Worm (Caenorhabditis elegans): Measurements from ENCODE around the gene sru-39.

The sru-39 gene

DNA sequence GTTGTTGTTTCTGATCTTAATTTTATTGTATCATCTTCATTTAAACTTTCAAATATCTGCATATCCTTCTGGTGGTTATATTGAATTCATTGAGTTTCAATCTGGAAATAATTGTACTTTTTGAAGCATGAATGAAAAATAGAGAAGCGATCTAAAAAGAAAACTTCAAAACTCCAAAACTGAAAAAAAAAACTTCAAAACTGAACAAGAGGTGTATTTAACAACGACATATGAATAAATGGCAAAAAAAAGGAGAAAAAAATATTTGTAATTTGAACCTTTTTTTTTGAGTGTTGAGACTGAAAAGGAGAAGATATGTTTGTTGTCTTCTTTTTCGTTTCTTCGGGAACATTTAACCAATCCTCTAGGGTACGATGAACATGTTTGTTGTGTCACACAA is 45.4 kb upstream of the sru-39 start, which contains the start of gene F58E6.11 (continued):
- TF ChIP-seq ceh-62 (tag; optimal IDR thresholded peaks at IDR 0.05), result no peak

DNA sequence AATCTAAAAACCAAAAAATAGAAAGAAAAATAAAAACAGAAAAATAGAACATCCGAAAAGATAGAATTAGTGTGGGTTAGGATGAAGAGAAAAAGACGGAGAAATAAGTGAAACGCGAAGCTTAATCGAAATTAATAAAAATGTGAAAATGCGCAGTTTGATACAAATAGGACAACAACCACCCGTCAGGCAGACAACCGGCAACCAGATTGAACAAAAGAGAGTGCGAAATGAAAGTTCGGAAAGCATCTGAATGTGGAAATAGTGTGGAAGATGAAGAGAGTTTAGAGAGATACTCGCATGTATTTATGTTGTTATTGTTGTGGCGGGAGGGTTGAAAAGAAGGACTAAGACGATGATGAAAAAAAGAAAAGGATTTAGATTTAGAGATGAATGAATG is 44.8 kb upstream of the sru-39 start:
- no peak for TF ChIP-seq gei-8 (GFP tag; optimal IDR thresholded peaks at IDR 0.05)

ce11 chrV:9763759-9764158 is 39.5 kb upstream of the sru-39 start:
- TF ChIP-seq daf-12 (tag; optimal IDR thresholded peaks at IDR 0.05) (no peak), lin-13 (GFP tag; optimal IDR thresholded peaks at IDR 0.05) (no peak), egl-43 (GFP tag; IDR thresholded peaks at IDR 0.05) (no peak), hlh-11 (tag; optimal IDR thresholded peaks at IDR 0.05) (no peak), ceh-32 (tag; optimal IDR thresholded peaks at IDR 0.05; ENCODE audit: poor library complexity) (no peak), fkh-10 (GFP tag; optimal IDR thresholded peaks at IDR 0.05) (no peak), Y48G9A.11 (GFP tag; IDR thresholded peaks at IDR 0.05) (no peak), nhr-77 (tag; optimal IDR thresholded peaks at IDR 0.05) (no peak), unc-62 (GFP tag; optimal IDR thresholded peaks at IDR 0.05 in 1 of 2) (no peak), unc-62 (tag; optimal IDR thresholded peaks at IDR 0.05) (no peak), T26A8.4 (GFP tag; IDR thresholded peaks at IDR 0.05) (no peak), dmd-8 (GFP tag; IDR thresholded peaks at IDR 0.05) (no peak), unc-130 (GFP tag; optimal IDR thresholded peaks at IDR 0.05) (no peak), mes-2 (tag; optimal IDR thresholded peaks at IDR 0.05; ENCODE audit: poor library complexity, severe bottlenecking) (no peak), duxl-1 (tag; optimal IDR thresholded peaks at IDR 0.05; ENCODE audit: poor library complexity) (no peak), zip-11 (GFP tag; IDR thresholded peaks at IDR 0.05) (no peak), hlh-30 (tag; optimal IDR thresholded peaks at IDR 0.05; ENCODE audit: insufficient read depth) (no peak), nhr-11 (tag; optimal IDR thresholded peaks at IDR 0.05) (no peak), T20F7.1 (GFP tag; optimal IDR thresholded peaks at IDR 0.05) (no peak), ctbp-1 (GFP tag; IDR thresholded peaks at IDR 0.05) (no peak)

DNA sequence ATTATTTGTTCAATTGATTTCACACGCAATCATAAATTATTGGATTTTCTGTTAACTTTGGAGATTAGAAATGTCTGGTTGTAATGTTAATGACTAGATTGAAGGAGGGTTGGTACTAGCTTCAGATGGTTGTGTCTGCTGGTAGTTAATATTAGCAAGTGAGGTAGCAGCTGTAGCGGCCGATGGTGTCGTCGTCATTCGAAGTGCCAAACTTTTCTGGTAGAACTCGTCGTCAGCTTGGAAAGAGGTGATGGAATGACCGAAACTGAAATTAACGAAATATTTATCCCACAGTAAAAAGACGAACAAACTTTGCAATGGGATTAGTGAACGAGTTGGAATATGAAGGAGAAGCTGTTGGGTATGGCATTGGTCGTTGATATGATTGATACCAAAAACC is 38.7 kb upstream of the sru-39 start:
- TF ChIP-seq lin-38 (GFP tag; IDR thresholded peaks at IDR 0.05) (no peak), dmd-9 (GFP tag; IDR thresholded peaks at IDR 0.05) (no peak), ceh-82 (tag; optimal IDR thresholded peaks at IDR 0.05) (no peak), lin-13 (GFP tag; optimal IDR thresholded peaks at IDR 0.05) (no peak), unc-62 (GFP tag; optimal IDR thresholded peaks at IDR 0.05 in 1 of 2) (peak in 1 of 2 experiments; percentile 97), unc-62 (tag; optimal IDR thresholded peaks at IDR 0.05) (no peak), zfp-3 (GFP tag; conservative IDR thresholded peaks at IDR 0.05) (no peak), arid-1 (GFP tag; conservative IDR thresholded peaks at IDR 0.05) (no peak), daf-8 (GFP tag; IDR thresholded peaks at IDR 0.05) (no peak)

ce11 chrV:9765622-9766021 is 37.7 kb upstream of the sru-39 start:
- TF ChIP-seq Y105C5A.15 (GFP tag; IDR thresholded peaks at IDR 0.05) (no peak), mep-1 (tag; optimal IDR thresholded peaks at IDR 0.05) (no peak), lsy-2 (tag; optimal IDR thresholded peaks at IDR 0.05) (peak; percentile 6 to 83), ztf-7 (tag; optimal IDR thresholded peaks at IDR 0.05) (no peak), nhr-25 (tag; optimal IDR thresholded peaks at IDR 0.05; ENCODE audit: borderline replicate concordance, insufficient read depth) (no peak), mes-2 (tag; optimal IDR thresholded peaks at IDR 0.05; ENCODE audit: poor library complexity, severe bottlenecking) (no peak), Y48G9A.11 (GFP tag; IDR thresholded peaks at IDR 0.05) (no peak), Y5F2A.4 (GFP tag; optimal IDR thresholded peaks at IDR 0.05) (no peak), lim-7 (GFP tag; IDR thresholded peaks at IDR 0.05) (no peak), mxl-3 (GFP tag; optimal IDR thresholded peaks at IDR 0.05) (no peak), nhr-10 (tag; optimal IDR thresholded peaks at IDR 0.05) (no peak), ceh-32 (tag; optimal IDR thresholded peaks at IDR 0.05; ENCODE audit: poor library complexity) (peak; percentile 14), cey-2 (tag; optimal IDR thresholded peaks at IDR 0.05; ENCODE audit: borderline replicate concordance, insufficient read depth) (no peak), daf-19 (GFP tag; conservative IDR thresholded peaks at IDR 0.05) (no peak), skn-1 (tag; optimal IDR thresholded peaks at IDR 0.05) (no peak), pha-4 (GFP tag; IDR thresholded peaks at IDR 0.05) (no peak), pha-4 (tag; optimal IDR thresholded peaks at IDR 0.05) (no peak), lin-15B (tag; optimal IDR thresholded peaks at IDR 0.05) (no peak), spr-1 (tag; optimal IDR thresholded peaks at IDR 0.05) (no peak), F37D6.2 (tag; optimal IDR thresholded peaks at IDR 0.05) (no peak), nhr-102 (tag; optimal IDR thresholded peaks at IDR 0.05) (no peak)

All from whole organism, L4 larva.